Worm (Caenorhabditis elegans) whole organism, L4 larva: ENCODE results near the gene C50F4.9.

Experiments
- F10B5.3 ChIP-seq: sonication (generic microtip); optimal IDR thresholded peaks from 2 replicates; lab custom pipeline; 2016; ENCODE audit warnings: mild to moderate bottlenecking, missing genetic modification characterization, missing compliant biosample characterization
- R02D3.7 ChIP-seq: fragments of 150-350 bp; sonication (generic microtip); optimal IDR thresholded peaks from 3 replicates; lab custom pipeline; 2014; ENCODE audit warnings: missing biosample characterization, missing genetic modification characterization
- T20F7.1 ChIP-seq: fragments of 200-800 bp; sonication (Bioruptor generic); optimal IDR thresholded peaks from 2 replicates; lab custom pipeline; 2018; ENCODE audit warnings: mild to moderate bottlenecking, missing genetic modification characterization, missing compliant biosample characterization
- Y105C5A.15 ChIP-seq: fragments of 200-800 bp; sonication (Bioruptor generic); IDR thresholded peaks from 2 replicates; pipeline ENCODE4 v1.3.6; 2022; ENCODE audit warnings: missing genetic modification characterization, missing compliant biosample characterization
- Y48G9A.11 ChIP-seq: fragments of 200-800 bp; sonication (Bioruptor generic); IDR thresholded peaks from 2 replicates; pipeline ENCODE4 v1.3.6; 2022; ENCODE audit warnings: missing genetic modification reagents, missing genetic modification characterization, missing compliant biosample characterization
- ZK337.2 ChIP-seq: fragments of 200-800 bp; sonication (Bioruptor generic); IDR thresholded peaks from 2 replicates; pipeline ENCODE4 v1.3.6; 2022; ENCODE audit warnings: missing genetic modification reagents, missing genetic modification characterization, missing compliant biosample characterization
- ZK546.5 ChIP-seq, 2 experiments: sonication (generic microtip); optimal IDR thresholded peaks; 2 replicates each; lab custom pipeline; 2017; ENCODE audit warnings: missing biosample characterization in 2 of 2, missing genetic modification characterization in 2 of 2
- aha-1 ChIP-seq: fragments of 150-350 bp; peaks from one replicate; lab custom pipeline; 2014; ENCODE audit warnings: missing biosample characterization, missing genetic modification characterization
- arid-1 ChIP-seq: fragments of 200-800 bp; sonication (Bioruptor generic); conservative IDR thresholded peaks from 2 replicates; pipeline ENCODE4 v1.3.6; 2022; ENCODE audit warnings: missing genetic modification reagents, missing genetic modification characterization, missing compliant biosample characterization
- ceh-20 ChIP-seq: fragments of 200-800 bp; sonication (Bioruptor generic); IDR thresholded peaks from 2 replicates; pipeline ENCODE4 v1.3.6; 2022; ENCODE audit warnings: missing genetic modification reagents, missing genetic modification characterization, missing compliant biosample characterization
- ceh-28 ChIP-seq: fragments of 150-350 bp; optimal IDR thresholded peaks from 2 replicates; lab custom pipeline; 2014; ENCODE audit warnings: missing biosample characterization, missing genetic modification reagents, missing genetic modification characterization
- ceh-44 ChIP-seq: fragments of 200-800 bp; sonication (Bioruptor generic); IDR thresholded peaks from 2 replicates; pipeline ENCODE4 v1.3.6; 2022; ENCODE audit warnings: missing genetic modification reagents, missing genetic modification characterization, missing compliant biosample characterization
- ceh-82 ChIP-seq: sonication (generic microtip); optimal IDR thresholded peaks from 2 replicates; lab custom pipeline; 2017; ENCODE audit warnings: missing biosample characterization, missing genetic modification characterization
- ces-1 ChIP-seq: fragments of 150-350 bp; sonication (generic microtip); optimal IDR thresholded peaks from 4 replicates; lab custom pipeline; 2014; ENCODE audit warnings: missing biosample characterization, missing genetic modification reagents, missing genetic modification characterization
- cey-2 ChIP-seq: sonication (generic microtip); optimal IDR thresholded peaks from 3 replicates; lab custom pipeline; 2017; ENCODE audit warnings: missing genetic modification characterization, mild to moderate bottlenecking, missing compliant biosample characterization, antibody characterized with exemption, borderline replicate concordance; ENCODE audit not compliant: insufficient read depth
- daf-12 ChIP-seq: fragments of 150-350 bp; optimal IDR thresholded peaks from 2 replicates; lab custom pipeline; 2014; ENCODE audit warnings: missing biosample characterization, missing genetic modification reagents, missing genetic modification characterization
- daf-8 ChIP-seq: fragments of 200-800 bp; sonication (Bioruptor generic); IDR thresholded peaks from 2 replicates; pipeline ENCODE4 v1.3.6; 2022; ENCODE audit warnings: missing genetic modification characterization, missing compliant biosample characterization
- dmd-8 ChIP-seq: fragments of 200-800 bp; sonication (Bioruptor generic); IDR thresholded peaks from 2 replicates; pipeline ENCODE4 v1.3.6; 2022; ENCODE audit warnings: missing genetic modification characterization, missing compliant biosample characterization
- duxl-1 ChIP-seq: sonication (generic microtip); optimal IDR thresholded peaks from 2 replicates; lab custom pipeline; 2016; ENCODE audit warnings: mild to moderate bottlenecking, missing genetic modification characterization, moderate library complexity, missing compliant biosample characterization; ENCODE audit not compliant: poor library complexity
- dve-1 ChIP-seq: sonication (generic microtip); optimal IDR thresholded peaks from 2 replicates; lab custom pipeline; 2017; ENCODE audit warnings: antibody characterized with exemption, mild to moderate bottlenecking, missing genetic modification characterization, missing compliant biosample characterization; ENCODE audit not compliant: insufficient read depth
- egl-27 ChIP-seq: sonication (generic microtip); optimal IDR thresholded peaks from 3 replicates; lab custom pipeline; 2017; ENCODE audit warnings: missing biosample characterization, missing genetic modification reagents, missing genetic modification characterization
- egl-43 ChIP-seq: fragments of 200-800 bp; sonication (Bioruptor generic); IDR thresholded peaks from 2 replicates; pipeline ENCODE4 v1.3.6; 2022; ENCODE audit warnings: missing genetic modification reagents, missing genetic modification characterization, missing compliant biosample characterization
- fkh-10 ChIP-seq: fragments of 150-350 bp; optimal IDR thresholded peaks from 2 replicates; lab custom pipeline; 2014; ENCODE audit warnings: missing biosample characterization, missing genetic modification reagents, missing genetic modification characterization
- fos-1 ChIP-seq: fragments of 150-350 bp; optimal IDR thresholded peaks from 2 replicates; lab custom pipeline; 2014; ENCODE audit warnings: missing biosample characterization, missing genetic modification characterization
- hif-1 ChIP-seq, 2 experiments: sonication (generic microtip); optimal IDR thresholded peaks; 2 replicates each; lab custom pipeline; 2016 to 2017; ENCODE audit warnings: missing compliant biosample characterization in 2 of 2, missing genetic modification characterization in 2 of 2, missing genetic modification reagents in 2 of 2, missing genotype in 2 of 2, mild to moderate bottlenecking in 1 of 2
- lim-7 ChIP-seq: fragments of 200-800 bp; sonication (Bioruptor generic); IDR thresholded peaks from 2 replicates; pipeline ENCODE4 v1.3.6; 2022; ENCODE audit warnings: missing genetic modification characterization, missing compliant biosample characterization
- lin-1 ChIP-seq: fragments of 200-800 bp; sonication (Bioruptor generic); IDR thresholded peaks from 2 replicates; pipeline ENCODE4 v1.3.6; 2022; ENCODE audit warnings: missing genetic modification reagents, missing genetic modification characterization, missing compliant biosample characterization
- lin-13 ChIP-seq: fragments of 150-350 bp; optimal IDR thresholded peaks from 2 replicates; lab custom pipeline; 2014; ENCODE audit warnings: missing biosample characterization, missing genetic modification reagents, missing genetic modification characterization
- lin-29 ChIP-seq: fragments of 200-800 bp; sonication (Bioruptor generic); IDR thresholded peaks from 2 replicates; pipeline ENCODE4 v1.3.6; 2022; ENCODE audit warnings: missing genetic modification reagents, missing genetic modification characterization, missing compliant biosample characterization
- lin-39 ChIP-seq: fragments of 150-350 bp; optimal IDR thresholded peaks from 2 replicates; lab custom pipeline; 2014; ENCODE audit warnings: missing biosample characterization, missing genetic modification reagents, missing genetic modification characterization
- lir-3 ChIP-seq: sonication (generic microtip); optimal IDR thresholded peaks from 2 replicates; lab custom pipeline; 2016; ENCODE audit warnings: mild to moderate bottlenecking, missing genetic modification characterization, missing compliant biosample characterization
- madf-5 ChIP-seq, 2 experiments: fragments of 200-800 bp; sonication (Bioruptor generic); IDR thresholded peaks; 2 replicates each; pipeline ENCODE4 v1.3.6; 2022; ENCODE audit warnings: missing compliant biosample characterization in 2 of 2, missing genetic modification characterization in 2 of 2
- madf-9 ChIP-seq: fragments of 200-800 bp; sonication (Bioruptor generic); conservative IDR thresholded peaks from 2 replicates; pipeline ENCODE4 v1.3.6; 2022; ENCODE audit warnings: missing genetic modification reagents, missing genetic modification characterization, missing compliant biosample characterization
- mxl-2 ChIP-seq: fragments of 200-800 bp; sonication (Bioruptor generic); conservative IDR thresholded peaks from 2 replicates; pipeline ENCODE4 v1.3.6; 2022; ENCODE audit warnings: missing genetic modification reagents, missing genetic modification characterization, missing compliant biosample characterization
- nhr-111 ChIP-seq: fragments of 200-800 bp; sonication (Bioruptor generic); optimal IDR thresholded peaks from 2 replicates; lab custom pipeline; 2018; ENCODE audit warnings: mild to moderate bottlenecking, missing genetic modification characterization, missing compliant biosample characterization
- nhr-25 ChIP-seq: sonication (generic microtip); optimal IDR thresholded peaks from 2 replicates; lab custom pipeline; 2017; ENCODE audit warnings: missing genetic modification characterization, mild to moderate bottlenecking, missing compliant biosample characterization, antibody characterized with exemption, moderate library complexity, borderline replicate concordance; ENCODE audit not compliant: insufficient read depth
- nhr-41 ChIP-seq: fragments of 200-800 bp; sonication (Bioruptor generic); IDR thresholded peaks from 2 replicates; pipeline ENCODE4 v1.3.6; 2022; ENCODE audit warnings: missing genetic modification reagents, missing genetic modification characterization, missing compliant biosample characterization
- nhr-42 ChIP-seq: fragments of 200-800 bp; sonication (Bioruptor generic); IDR thresholded peaks from 2 replicates; pipeline ENCODE4 v1.3.6; 2022; ENCODE audit warnings: missing genetic modification characterization, missing compliant biosample characterization
- nhr-77 ChIP-seq: fragments of 150-350 bp; optimal IDR thresholded peaks from 2 replicates; lab custom pipeline; 2014; ENCODE audit warnings: missing biosample characterization, missing genetic modification characterization
- pha-4 ChIP-seq, 2 experiments: fragments of 150-350 bp in 1 of 2; fragments of 200-800 bp in 1 of 2; sonication (Bioruptor generic) in 1 of 2; IDR thresholded peaks in 1 of 2; optimal IDR thresholded peaks in 1 of 2; 2 replicates each; pipeline versions ENCODE4 v1.3.6 to Lab custom; 2014 to 2022; ENCODE audit warnings: missing genetic modification characterization in 2 of 2, missing genetic modification reagents in 2 of 2, missing biosample characterization in 1 of 2, missing compliant biosample characterization in 1 of 2
- rbr-2 ChIP-seq: sonication (generic microtip); optimal IDR thresholded peaks from 2 replicates; lab custom pipeline; 2016; ENCODE audit warnings: missing genotype, missing genetic modification characterization, missing compliant biosample characterization
- sdz-12 ChIP-seq: fragments of 200-800 bp; sonication (Bioruptor generic); optimal IDR thresholded peaks from 2 replicates; lab custom pipeline; 2018; ENCODE audit warnings: mild to moderate bottlenecking, missing genetic modification characterization, missing compliant biosample characterization
- set-16 ChIP-seq: fragments of 200-800 bp; sonication (Bioruptor generic); IDR thresholded peaks from 2 replicates; pipeline ENCODE4 v1.3.6; 2022; ENCODE audit warnings: missing genetic modification reagents, missing genetic modification characterization, missing compliant biosample characterization
- snpc-4 ChIP-seq: fragments of 150-350 bp; optimal IDR thresholded peaks from 2 replicates; lab custom pipeline; 2014; ENCODE audit warnings: missing biosample characterization, missing genetic modification characterization
- spr-1 ChIP-seq: sonication (generic microtip); optimal IDR thresholded peaks from 2 replicates; lab custom pipeline; 2016; ENCODE audit warnings: mild to moderate bottlenecking, missing genetic modification characterization, missing compliant biosample characterization
- spr-3 ChIP-seq: fragments of 200-800 bp; sonication (Bioruptor generic); optimal IDR thresholded peaks from 2 replicates; lab custom pipeline; 2018; ENCODE audit warnings: mild to moderate bottlenecking, missing genetic modification characterization, missing compliant biosample characterization
- unc-39 ChIP-seq: sonication (generic microtip); optimal IDR thresholded peaks from 2 replicates; lab custom pipeline; 2017; ENCODE audit warnings: missing biosample characterization, missing genetic modification characterization
- unc-62 ChIP-seq, 3 experiments: fragments of 150-350 bp in 1 of 3; sonication (generic microtip); optimal IDR thresholded peaks in 2 of 3; peaks in 1 of 3; 1 replicate in 1 of 3; 2 replicates in 2 of 3; lab custom pipeline; 2014 to 2017; ENCODE audit warnings: missing biosample characterization in 3 of 3, missing genetic modification characterization in 3 of 3, missing genetic modification reagents in 3 of 3, missing genotype in 1 of 3
- vab-7 ChIP-seq: fragments of 200-800 bp; sonication (Bioruptor generic); IDR thresholded peaks from 2 replicates; pipeline ENCODE4 v1.3.6; 2022; ENCODE audit warnings: missing genetic modification reagents, missing genetic modification characterization, missing compliant biosample characterization
- zag-1 ChIP-seq: fragments of 150-350 bp; optimal IDR thresholded peaks from 2 replicates; lab custom pipeline; 2014; ENCODE audit warnings: missing biosample characterization, missing genetic modification characterization

The C50F4.9 gene

ce11 chrV:9549459-9549858 is 25.5 kb upstream of the C50F4.9 start, which contains the start of gene nstp-10 (continued):
- TF ChIP-seq mxl-2 (GFP tag; lab: Robert Waterston, UW) (no peak), lim-7 (GFP tag; lab: Robert Waterston, UW) (0 out of 2 replicates have a peak, but pooled peaks have one; percentile 9), pha-4 (GFP tag; IDR thresholded peaks at IDR 0.05; lab: Robert Waterston, UW) (no peak), pha-4 (tag; optimal IDR thresholded peaks at IDR 0.05; lab: Kevin White, UChicago) (peak; percentile 8), ZK337.2 (GFP tag; lab: Robert Waterston, UW) (peak; percentile 44; the same call in 1 of the 2 replicates), daf-12 (tag; lab: Kevin White, UChicago) (no peak), egl-43 (no peak), fos-1 (tag; lab: Kevin White, UChicago) (no peak), nhr-42 (GFP tag; lab: Robert Waterston, UW) (no peak), madf-9 (GFP tag; lab: Robert Waterston, UW) (no peak), nhr-77 (tag; lab: Kevin White, UChicago) (no peak), zag-1 (tag; lab: Kevin White, UChicago) (no peak), R02D3.7 (tag; lab: Kevin White, UChicago) (no peak), spr-1 (tag; lab: Kevin White, UChicago) (no peak), lin-29 (no peak), set-16 (no peak), ces-1 (no peak), aha-1 (tag; lab: Kevin White, UChicago) (peak; percentile 94), spr-3 (GFP tag; lab: Kevin White, UChicago) (no peak), dmd-8 (GFP tag; lab: Robert Waterston, UW) (no peak), Y48G9A.11 (peak; percentile 83), lir-3 (tag; lab: Kevin White, UChicago) (no peak), daf-8 (no peak), nhr-25 (peak; percentile 30), nhr-111 (GFP tag; lab: Kevin White, UChicago) (no peak), ceh-28 (tag; lab: Kevin White, UChicago) (no peak), rbr-2 (tag; lab: Kevin White, UChicago) (no peak), fkh-10 (GFP tag; lab: Kevin White, UChicago) (no peak), lin-13 (GFP tag; lab: Kevin White, UChicago) (peak; percentile 34), egl-27 (tag; lab: Kevin White, UChicago) (no peak), F10B5.3 (tag; lab: Kevin White, UChicago) (no peak), lin-39 (tag; lab: Kevin White, UChicago) (no peak), ceh-20 (GFP tag; lab: Robert Waterston, UW) (no peak), ceh-44 (GFP tag; lab: Robert Waterston, UW) (peak; percentile 91), dve-1 (tag; lab: Kevin White, UChicago) (peak; percentile 48), unc-62 (GFP tag; optimal IDR thresholded peaks at IDR 0.05 in 1 of 2; lab: Kevin White, UChicago) (no peak), unc-62 (tag; optimal IDR thresholded peaks at IDR 0.05; lab: Kevin White, UChicago) (no peak), vab-7 (GFP tag; lab: Robert Waterston, UW) (0 out of 2 replicates have a peak, but pooled peaks have one; percentile 10), lin-1 (no peak), T20F7.1 (GFP tag; lab: Kevin White, UChicago) (peak; percentile 54), duxl-1 (tag; lab: Kevin White, UChicago) (peak; percentile 15), cey-2 (no peak), ZK546.5 (tag; optimal IDR thresholded peaks at IDR 0.05; lab: Kevin White, UChicago) (no peak), nhr-41 (GFP tag; lab: Robert Waterston, UW) (no peak), hif-1 (tag; optimal IDR thresholded peaks at IDR 0.05; lab: Kevin White, UChicago) (no peak), madf-5 (GFP tag; IDR thresholded peaks at IDR 0.05; lab: Robert Waterston, UW) (no peak), ceh-82 (tag; lab: Kevin White, UChicago) (no peak), sdz-12 (no peak), Y105C5A.15 (GFP tag; lab: Robert Waterston, UW) (no peak), unc-39 (no peak), snpc-4 (tag; lab: Kevin White, UChicago) (no peak), arid-1 (GFP tag; lab: Robert Waterston, UW) (0 out of 2 replicates have a peak, but pooled peaks have one; percentile 33)
